Worm (Caenorhabditis elegans) whole organism, L2 larva: Measurements from ENCODE around the gene F58D12.3.

ENCODE experiments used
- blmp-1 ChIP-seq: sonication (generic microtip); optimal IDR thresholded peaks from 2 replicates; lab custom pipeline; 2017; ENCODE audit warnings: missing genetic modification characterization, mild to moderate bottlenecking, missing compliant biosample characterization, antibody characterized with exemption, moderate library complexity; ENCODE audit not compliant: insufficient read depth
- ceh-16 ChIP-seq: fragments of 150-350 bp; optimal IDR thresholded peaks from 2 replicates; lab custom pipeline; 2014; ENCODE audit warnings: missing biosample characterization, missing genetic modification characterization
- fos-1 ChIP-seq: fragments of 150-350 bp; optimal IDR thresholded peaks from 2 replicates; lab custom pipeline; 2014; ENCODE audit warnings: missing biosample characterization, missing genetic modification characterization
- lin-13 ChIP-seq: fragments of 150-350 bp; optimal IDR thresholded peaks from 2 replicates; lab custom pipeline; 2014; ENCODE audit warnings: missing biosample characterization, missing genetic modification reagents, missing genetic modification characterization
- lin-39 ChIP-seq: fragments of 150-350 bp; optimal IDR thresholded peaks from 2 replicates; lab custom pipeline; 2014; ENCODE audit warnings: missing biosample characterization, missing genetic modification reagents, missing genetic modification characterization
- nhr-12 ChIP-seq: fragments of 150-350 bp; optimal IDR thresholded peaks from 2 replicates; lab custom pipeline; 2014; ENCODE audit warnings: missing biosample characterization, missing genetic modification characterization
- sma-3 ChIP-seq: sonication (generic microtip); optimal IDR thresholded peaks from 2 replicates; lab custom pipeline; 2016; ENCODE audit warnings: missing genetic modification reagents, missing genetic modification characterization, missing compliant biosample characterization
- unc-62 ChIP-seq: fragments of 150-350 bp; optimal IDR thresholded peaks from 2 replicates; lab custom pipeline; 2014; ENCODE audit warnings: missing biosample characterization, missing genetic modification reagents, missing genetic modification characterization
- zag-1 ChIP-seq: fragments of 150-350 bp; optimal IDR thresholded peaks from 2 replicates; lab custom pipeline; 2014; ENCODE audit warnings: missing biosample characterization, missing genetic modification characterization

ce11 chrV:14093805-14094204 is 36.2 kb downstream of the F58D12.3 start, which contains the start of gene D1086.8:
- TF ChIP-seq zag-1 (tag; lab: Kevin White, UChicago), result no peak
- TF ChIP-seq nhr-12 (tag; lab: Kevin White, UChicago), result no peak
- TF ChIP-seq ceh-16, result no peak
- TF ChIP-seq blmp-1 (tag; lab: Kevin White, UChicago), result no peak
- TF ChIP-seq sma-3, result no peak
- no peak for TF ChIP-seq lin-39
- TF ChIP-seq unc-62 (GFP tag; lab: Kevin White, UChicago), result no peak
- TF ChIP-seq fos-1 (tag; lab: Kevin White, UChicago), result no peak
- no peak for TF ChIP-seq lin-13 (GFP tag; lab: Kevin White, UChicago)
